Fruit fly (Drosophila melanogaster) whole organism, wandering third instar larva: ENCODE data around the gene Pif1A.

Source experiments
- Abd-B ChIP-seq: fragments of >200 bp; optimal IDR thresholded peaks from 2 replicates; lab custom pipeline; 2017; ENCODE audit warnings: missing biosample characterization, missing genetic modification characterization
- CG32264 ChIP-seq: fragments of 200-800 bp; sonication (Bioruptor generic); optimal IDR thresholded peaks from 2 replicates; lab custom pipeline; 2016; ENCODE audit warnings: missing biosample characterization, missing genetic modification characterization
- CG9705 ChIP-seq: fragments of 200-800 bp; sonication (Bioruptor generic); optimal IDR thresholded peaks from 2 replicates; lab custom pipeline; 2018; ENCODE audit warnings: missing biosample characterization, mild to moderate bottlenecking, missing genetic modification characterization
- CrebA ChIP-seq: fragments of 200-800 bp; sonication (Bioruptor generic); optimal IDR thresholded peaks from 2 replicates; lab custom pipeline; 2016; ENCODE audit warnings: missing biosample characterization, mild to moderate bottlenecking, missing genetic modification characterization, borderline replicate concordance
- Dfd ChIP-seq: fragments of >200 bp; optimal IDR thresholded peaks from 2 replicates; lab custom pipeline; 2017; ENCODE audit warnings: missing biosample characterization, missing genetic modification characterization
- Dif ChIP-seq: fragments of 200-275, 200-300 bp; sonication (Bioruptor generic); optimal IDR thresholded peaks from 2 replicates; lab custom pipeline; 2018; ENCODE audit warnings: missing biosample characterization, missing genetic modification characterization; ENCODE audit not compliant: partially characterized antibody
- GATAd ChIP-seq: sonication (Bioruptor generic); optimal IDR thresholded peaks from 2 replicates; lab custom pipeline; 2016; ENCODE audit warnings: missing biosample characterization, missing genetic modification characterization
- HLH106 ChIP-seq: fragments of 200-800 bp; optimal IDR thresholded peaks from 3 replicates; lab custom pipeline; 2019; ENCODE audit warnings: missing biosample characterization, mild to moderate bottlenecking, missing genetic modification characterization, moderate library complexity
- Hnf4 ChIP-seq: fragments of 200-800 bp; sonication (Bioruptor generic); optimal IDR thresholded peaks from 2 replicates; lab custom pipeline; 2016; ENCODE audit warnings: missing biosample characterization, mild to moderate bottlenecking, missing genetic modification characterization
- Hr78 ChIP-seq: fragments of >200 bp; optimal IDR thresholded peaks from 2 replicates; lab custom pipeline; 2017; ENCODE audit warnings: missing biosample characterization, missing genetic modification characterization
- Hr83 ChIP-seq: fragments of 200-300 bp; sonication (Bioruptor generic); optimal IDR thresholded peaks from 2 replicates; lab custom pipeline; 2016; ENCODE audit warnings: missing biosample characterization, mild to moderate bottlenecking, missing genetic modification characterization, moderate library complexity; ENCODE audit not compliant: poor library complexity, severe bottlenecking
- Jra ChIP-seq: sonication (Bioruptor generic); optimal IDR thresholded peaks from 2 replicates; lab custom pipeline; 2016; ENCODE audit warnings: missing biosample characterization, missing genetic modification characterization
- Mio ChIP-seq: sonication (Bioruptor generic); optimal IDR thresholded peaks from 2 replicates; lab custom pipeline; 2016; ENCODE audit warnings: missing biosample characterization, missing genetic modification characterization
- Myc ChIP-seq: fragments of >200 bp; optimal IDR thresholded peaks from 2 replicates; lab custom pipeline; 2017
- N ChIP-seq: fragments of >200 bp; optimal IDR thresholded peaks from 2 replicates; lab custom pipeline; 2018; ENCODE audit warnings: missing biosample characterization, missing external identifiers, missing genetic modification characterization
- OdsH ChIP-seq: fragments of 200-800 bp; sonication (Bioruptor generic); optimal IDR thresholded peaks from 2 replicates; lab custom pipeline; 2016; ENCODE audit warnings: missing biosample characterization, mild to moderate bottlenecking, missing genetic modification characterization
- Rel ChIP-seq, 2 experiments: fragments of 200-800 bp; sonication (Bioruptor generic) in 1 of 2; optimal IDR thresholded peaks; 2 replicates in 1 of 2; 3 replicates in 1 of 2; lab custom pipeline; 2016 to 2019; ENCODE audit warnings: mild to moderate bottlenecking in 2 of 2, missing biosample characterization in 2 of 2, missing genetic modification characterization in 2 of 2, moderate library complexity in 1 of 2
- Sp1 ChIP-seq: fragments of 200-800 bp; sonication (Bioruptor generic); optimal IDR thresholded peaks from 3 replicates; lab custom pipeline; 2019; ENCODE audit warnings: missing biosample characterization, mild to moderate bottlenecking, missing genetic modification characterization, moderate library complexity
- Vsx2 ChIP-seq: fragments of 200-300, 225-300 bp; sonication (Bioruptor generic); optimal IDR thresholded peaks from 2 replicates; lab custom pipeline; 2018; ENCODE audit warnings: missing biosample characterization, missing genetic modification characterization; ENCODE audit not compliant: partially characterized antibody
- br ChIP-seq: fragments of 200-800 bp; sonication (Bioruptor generic); optimal IDR thresholded peaks from 2 replicates; lab custom pipeline; 2016; ENCODE audit warnings: missing biosample characterization, missing genetic modification characterization
- brk ChIP-seq: fragments of 200-800 bp; sonication (Bioruptor generic); optimal IDR thresholded peaks from 2 replicates; lab custom pipeline; 2016; ENCODE audit warnings: missing biosample characterization, mild to moderate bottlenecking, missing genetic modification characterization
- dl ChIP-seq, 2 experiments: fragments of 175-275, 200-275 bp in 1 of 2; fragments of 200-275 bp in 1 of 2; sonication (Bioruptor generic); optimal IDR thresholded peaks; lab custom pipeline; 2018; ENCODE audit warnings: mild to moderate bottlenecking in 2 of 2, missing biosample characterization in 2 of 2, missing genetic modification characterization in 2 of 2, moderate library complexity in 2 of 2; ENCODE audit not compliant: partially characterized antibody in 2 of 2, insufficient read depth in 1 of 2
- dmrt93B ChIP-seq: fragments of 200-800 bp; sonication (Bioruptor generic); optimal IDR thresholded peaks from 2 replicates; lab custom pipeline; 2018; ENCODE audit warnings: missing biosample characterization, mild to moderate bottlenecking, missing genetic modification characterization
- dsf ChIP-seq: sonication (Bioruptor generic); optimal IDR thresholded peaks from 2 replicates; lab custom pipeline; 2016; ENCODE audit warnings: missing biosample characterization, missing genetic modification characterization, borderline replicate concordance
- ey ChIP-seq: fragments of 200-800 bp; sonication (Bioruptor generic); optimal IDR thresholded peaks from 2 replicates; lab custom pipeline; 2016; ENCODE audit warnings: missing biosample characterization, missing genetic modification characterization
- fru ChIP-seq: fragments of 200-800 bp; sonication (Bioruptor generic); optimal IDR thresholded peaks from 3 replicates; lab custom pipeline; 2016; ENCODE audit warnings: missing biosample characterization, mild to moderate bottlenecking, missing genetic modification characterization
- h ChIP-seq: fragments of 200-800 bp; sonication (Bioruptor generic); optimal IDR thresholded peaks from 3 replicates; lab custom pipeline; 2016; ENCODE audit warnings: missing biosample characterization, mild to moderate bottlenecking, missing genetic modification characterization
- jim ChIP-seq: fragments of 175-275, 200-325 bp; sonication (Bioruptor generic); optimal IDR thresholded peaks from 2 replicates; lab custom pipeline; 2016; ENCODE audit warnings: missing biosample characterization, mild to moderate bottlenecking, missing genetic modification characterization
- lola ChIP-seq: fragments of >200 bp; optimal IDR thresholded peaks from 2 replicates; lab custom pipeline; 2017; ENCODE audit warnings: missing biosample characterization, missing genetic modification characterization
- pan ChIP-seq: fragments of >200 bp; optimal IDR thresholded peaks from 2 replicates; lab custom pipeline; 2017
- psq ChIP-seq: fragments of 200-800 bp; sonication (Bioruptor generic); optimal IDR thresholded peaks from 3 replicates; lab custom pipeline; 2017; ENCODE audit warnings: missing biosample characterization, mild to moderate bottlenecking, missing genetic modification characterization, moderate library complexity
- rgr ChIP-seq: fragments of 200-800 bp; sonication (Bioruptor generic); optimal IDR thresholded peaks from 3 replicates; lab custom pipeline; 2016; ENCODE audit warnings: missing biosample characterization, mild to moderate bottlenecking, missing genetic modification characterization
- sage ChIP-seq: fragments of 200-800 bp; sonication (Bioruptor generic); optimal IDR thresholded peaks from 2 replicates; lab custom pipeline; 2016; ENCODE audit warnings: missing biosample characterization, mild to moderate bottlenecking, missing genetic modification characterization
- sv ChIP-seq: fragments of 200-800 bp; sonication (Bioruptor generic); optimal IDR thresholded peaks from 3 replicates; lab custom pipeline; 2016; ENCODE audit warnings: missing biosample characterization, missing genetic modification characterization
- woc ChIP-seq: sonication (Bioruptor generic); optimal IDR thresholded peaks from 2 replicates; lab custom pipeline; 2016; ENCODE audit warnings: missing biosample characterization, mild to moderate bottlenecking, missing genetic modification characterization

Pif1A gene

DNA sequence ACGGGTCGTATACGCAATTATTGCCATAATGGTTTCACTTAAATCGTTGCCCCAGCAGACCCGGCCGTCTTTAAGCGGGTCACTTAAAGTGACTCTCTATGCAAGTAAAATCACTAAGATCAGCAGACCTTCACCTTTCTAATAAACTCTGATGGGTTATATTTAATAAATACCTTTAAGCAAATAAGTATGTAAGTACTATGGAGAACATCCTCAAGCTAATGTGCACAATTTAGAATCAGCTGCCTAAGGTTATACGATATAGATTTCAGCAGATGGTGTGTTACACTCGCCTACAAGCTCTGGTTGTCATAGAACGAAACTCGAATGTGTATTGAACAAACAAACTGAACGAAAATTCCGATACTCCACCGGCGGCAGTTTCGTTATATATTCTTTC, 31.9 kb downstream of the Pif1A start, which contains the start of gene CG8236:
CG8236 (plus strand) TSS at position 301 of the 400 bp plus-strand sequence.
- TF ChIP-seq Dif (GFP tag; lab: Kevin White, UChicago), result no peak
- TF ChIP-seq CG9705, result no peak
- TF ChIP-seq fru (GFP tag; lab: Kevin White, UChicago), result no peak
- TF ChIP-seq OdsH (GFP tag; lab: Kevin White, UChicago), result no peak
- no peak for TF ChIP-seq sv (GFP tag; lab: Kevin White, UChicago)
- TF ChIP-seq Dfd (GFP tag; lab: Kevin White, UChicago), result no peak
- TF ChIP-seq Rel (GFP tag; optimal IDR thresholded peaks at IDR 0.05; lab: Kevin White, UChicago), result no peak
- no peak for TF ChIP-seq Rel (tag; optimal IDR thresholded peaks at IDR 0.05; lab: Kevin White, UChicago)
- TF ChIP-seq br (GFP tag; lab: Kevin White, UChicago), result no peak
- TF ChIP-seq Sp1 (GFP tag; lab: Kevin White, UChicago), result no peak
- TF ChIP-seq rgr, result no peak
- no peak for TF ChIP-seq dsf (GFP tag; lab: Kevin White, UChicago)
- TF ChIP-seq CG32264 (GFP tag; lab: Kevin White, UChicago), result no peak
- no peak for TF ChIP-seq Hr78
- no peak for TF ChIP-seq CrebA
- TF ChIP-seq dmrt93B (GFP tag; lab: Kevin White, UChicago), result no peak
- no peak for TF ChIP-seq pan (lab: Kevin White, UChicago)
- TF ChIP-seq Jra (GFP tag; lab: Kevin White, UChicago), result no peak
- TF ChIP-seq h (GFP tag; lab: Kevin White, UChicago), result no peak
- TF ChIP-seq, all 38 proteins: peak for 0

DNA sequence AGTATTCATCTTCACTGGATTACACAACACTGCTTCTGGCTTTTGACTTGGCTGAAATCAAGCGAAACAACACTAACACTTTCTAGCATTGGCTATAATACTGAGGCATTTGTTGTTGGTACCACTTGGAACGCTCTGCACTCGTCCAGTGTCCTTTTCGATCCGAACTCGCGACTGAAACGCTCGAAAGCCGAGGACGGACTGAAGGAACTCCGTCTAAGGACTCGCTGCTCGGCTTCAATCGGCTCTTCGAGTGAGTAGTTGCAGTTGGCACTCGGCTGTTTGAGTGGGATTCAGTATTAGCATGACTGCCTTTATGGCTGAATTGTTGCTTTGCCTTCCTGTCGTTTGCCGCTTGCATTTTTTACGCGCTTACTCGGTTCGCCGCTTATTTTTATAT, 33.0 kb downstream of the Pif1A start, which contains the start of the genes CG34135 and CG11768:
CG34135 (minus strand) TSS at position 194 of the 400 bp plus-strand sequence.
CG11768 (minus strand) TSS at position 203 of the 400 bp plus-strand sequence.
- TF ChIP-seq Sp1 (GFP tag; lab: Kevin White, UChicago) (no peak), Rel (GFP tag; optimal IDR thresholded peaks at IDR 0.05; lab: Kevin White, UChicago) (no peak), Rel (tag; optimal IDR thresholded peaks at IDR 0.05; lab: Kevin White, UChicago) (no peak), Jra (GFP tag; lab: Kevin White, UChicago) (no peak), Vsx2 (GFP tag; lab: Kevin White, UChicago) (no peak), lola (GFP tag; lab: Kevin White, UChicago) (no peak), CG9705 (no peak), Dfd (GFP tag; lab: Kevin White, UChicago) (no peak), N (GFP tag; lab: Kevin White, UChicago) (no peak), CrebA (no peak), Abd-B (GFP tag; lab: Kevin White, UChicago) (no peak), dmrt93B (GFP tag; lab: Kevin White, UChicago) (no peak), Dif (GFP tag; lab: Kevin White, UChicago) (no peak)

- TF ChIP-seq rgr (peak; percentile 52), Dif (GFP tag; lab: Kevin White, UChicago) (no peak), Hr83 (GFP tag; lab: Kevin White, UChicago) (peak; percentile 86)
Measured at dm6 chr3R:8748776-8749126, 52.2 kb downstream of the Pif1A start.

DNA sequence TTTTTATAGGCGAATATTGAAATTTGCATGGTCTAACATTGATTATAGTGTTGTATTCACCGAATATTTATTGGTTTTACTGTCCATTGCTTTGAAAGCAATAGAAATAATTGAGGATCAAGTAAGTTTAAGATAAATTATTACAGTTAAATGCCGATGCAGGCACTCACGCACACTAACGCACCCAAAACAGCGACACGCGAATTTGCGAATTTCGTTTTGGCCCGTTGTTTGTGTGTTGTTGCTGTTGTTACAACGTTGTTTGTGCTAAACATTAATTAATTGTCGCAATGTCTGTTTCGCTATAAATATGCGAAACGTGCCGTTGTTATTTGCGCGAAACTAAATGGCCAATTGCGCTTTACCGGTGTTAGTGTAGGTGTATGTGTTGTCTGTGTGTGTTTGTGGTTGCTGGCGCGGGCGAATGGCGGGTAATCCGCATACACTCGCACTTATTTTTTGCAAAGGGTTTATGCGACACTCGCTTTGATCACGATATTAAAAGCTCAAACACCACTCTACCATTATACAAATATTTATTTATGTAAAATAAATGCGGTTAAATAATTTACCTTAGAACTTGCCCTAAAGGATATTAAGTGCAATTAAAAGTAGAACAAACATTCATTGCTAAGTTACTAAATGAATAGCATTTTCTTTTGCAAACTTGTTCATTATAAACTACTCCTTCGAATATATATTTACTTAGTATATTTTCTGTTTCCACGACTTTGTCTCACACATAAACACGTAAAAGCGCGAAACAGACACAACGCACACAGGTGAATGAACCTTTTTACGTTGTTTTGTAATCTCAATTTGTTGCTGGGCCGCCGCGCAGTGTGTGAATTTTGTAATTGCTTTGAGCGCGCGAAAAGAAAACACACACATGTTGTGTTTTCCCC, 52.9 kb downstream of the Pif1A start:
- no peak for TF ChIP-seq Hr78
- TF ChIP-seq dsf (GFP tag; lab: Kevin White, UChicago), result peak; percentile 15
- no peak for TF ChIP-seq dl (GFP tag; optimal IDR thresholded peaks at IDR 0.05; lab: Kevin White, UChicago; ENCODE audit: insufficient read depth in 1 of 2, partially characterized antibody in 2 of 2)
- TF ChIP-seq HLH106 (tag; lab: Kevin White, UChicago), result peak; percentile 88
- peak; percentile 74 for TF ChIP-seq rgr
- peak; percentile 83 for TF ChIP-seq fru (GFP tag; lab: Kevin White, UChicago)
- TF ChIP-seq Hr83 (GFP tag; lab: Kevin White, UChicago), result no peak
- no peak for TF ChIP-seq Myc (lab: Kevin White, UChicago)
- TF ChIP-seq jim (GFP tag; lab: Kevin White, UChicago), result no peak
- TF ChIP-seq brk (GFP tag; lab: Kevin White, UChicago), result peak; percentile 59
- TF ChIP-seq woc (GFP tag; lab: Kevin White, UChicago), result peak; percentile 17
- peak; percentile 12 for TF ChIP-seq Rel (GFP tag; optimal IDR thresholded peaks at IDR 0.05; lab: Kevin White, UChicago)
- peak; percentile 75 for TF ChIP-seq Rel (tag; optimal IDR thresholded peaks at IDR 0.05; lab: Kevin White, UChicago)
- no peak for TF ChIP-seq lola (GFP tag; lab: Kevin White, UChicago)
- peak; percentile 32 for TF ChIP-seq ey (GFP tag; lab: Kevin White, UChicago)
- TF ChIP-seq sv (GFP tag; lab: Kevin White, UChicago), result no peak
- no peak for TF ChIP-seq pan (lab: Kevin White, UChicago)
- peak; percentile 55 for TF ChIP-seq br (GFP tag; lab: Kevin White, UChicago)
- peak; percentile 60 for TF ChIP-seq sage (GFP tag; lab: Kevin White, UChicago)
- TF ChIP-seq N (GFP tag; lab: Kevin White, UChicago), result peak; percentile 40
- TF ChIP-seq Hnf4 (GFP tag; lab: Kevin White, UChicago), result no peak
- TF ChIP-seq CrebA, result peak; percentile 10
- TF ChIP-seq OdsH (GFP tag; lab: Kevin White, UChicago), result peak; percentile 77
- TF ChIP-seq Sp1 (GFP tag; lab: Kevin White, UChicago), result peak; percentile 88
- TF ChIP-seq Abd-B (GFP tag; lab: Kevin White, UChicago), result no peak
- peak; percentile 72 for TF ChIP-seq dmrt93B (GFP tag; lab: Kevin White, UChicago)
- peak; percentile 6 for TF ChIP-seq CG32264 (GFP tag; lab: Kevin White, UChicago)
- no peak for TF ChIP-seq Mio (GFP tag; lab: Kevin White, UChicago)
- TF ChIP-seq Jra (GFP tag; lab: Kevin White, UChicago), result no peak
- TF ChIP-seq psq, result peak; percentile 57
- TF ChIP-seq GATAd (GFP tag; lab: Kevin White, UChicago), result no peak
- no peak for TF ChIP-seq Dfd (GFP tag; lab: Kevin White, UChicago)
- no peak for TF ChIP-seq Vsx2 (GFP tag; lab: Kevin White, UChicago)
- no peak for TF ChIP-seq Dif (GFP tag; lab: Kevin White, UChicago)
